Fruit fly (Drosophila melanogaster) whole organism, adult: Measurements from ENCODE around the gene CG31673.

Experiments
- CG11617 ChIP-seq: fragments of 200-800 bp; sonication (Bioruptor generic); optimal IDR thresholded peaks from 2 replicates; lab custom pipeline; 2017; ENCODE audit warnings: mild to moderate bottlenecking, missing biosample characterization, missing genetic modification reagents, missing genetic modification characterization
- CG14711 ChIP-seq: fragments of 200-800 bp; sonication (Bioruptor generic); optimal IDR thresholded peaks from 2 replicates; lab custom pipeline; 2018; ENCODE audit warnings: missing biosample characterization, mild to moderate bottlenecking, missing genetic modification characterization, moderate library complexity
- CG1620 ChIP-seq: fragments of 200-800 bp; sonication (Bioruptor generic); optimal IDR thresholded peaks from 2 replicates; lab custom pipeline; 2016; ENCODE audit warnings: missing biosample characterization, missing genetic modification characterization
- CG5204 ChIP-seq: fragments of 200-800 bp; sonication (Bioruptor generic); optimal IDR thresholded peaks from 2 replicates; lab custom pipeline; 2016; ENCODE audit warnings: missing biosample characterization, missing genetic modification characterization
- CG7045 ChIP-seq: fragments of 200-800 bp; sonication (Bioruptor generic); optimal IDR thresholded peaks from 2 replicates; lab custom pipeline; 2017; ENCODE audit warnings: missing biosample characterization, mild to moderate bottlenecking, missing genetic modification characterization
- CG7101 ChIP-seq: fragments of 200-800 bp; sonication (Bioruptor generic); optimal IDR thresholded peaks from 2 replicates; lab custom pipeline; 2018; ENCODE audit warnings: missing biosample characterization, mild to moderate bottlenecking, missing genetic modification characterization, moderate library complexity
- Crg-1 ChIP-seq: fragments of 200-800 bp; sonication (Bioruptor generic); optimal IDR thresholded peaks from 2 replicates; lab custom pipeline; 2016; ENCODE audit warnings: missing biosample characterization, missing genetic modification characterization
- Mnt ChIP-seq: fragments of 200-800 bp; sonication (Bioruptor generic); optimal IDR thresholded peaks from 2 replicates; lab custom pipeline; 2016; ENCODE audit warnings: missing biosample characterization, mild to moderate bottlenecking, missing genetic modification characterization
- cic ChIP-seq: fragments of 200-800 bp; sonication (Bioruptor generic); optimal IDR thresholded peaks from 2 replicates; lab custom pipeline; 2017; ENCODE audit warnings: missing biosample characterization, mild to moderate bottlenecking, missing genetic modification characterization, moderate library complexity
- cnc ChIP-seq, 2 experiments: fragments of >200 bp; optimal IDR thresholded peaks; 2 replicates each; lab custom pipeline; 2017
- kay ChIP-seq: fragments of 200-800 bp; sonication (Bioruptor generic); peaks from one replicate; lab custom pipeline; 2016; ENCODE audit warnings: missing biosample characterization, missing genetic modification characterization, borderline replicate concordance
- ovo ChIP-seq: fragments of 200-800 bp; sonication (Bioruptor generic); optimal IDR thresholded peaks from 2 replicates; lab custom pipeline; 2016; ENCODE audit warnings: missing biosample characterization, missing genetic modification characterization
- pad ChIP-seq: fragments of 200-800 bp; sonication (Bioruptor generic); optimal IDR thresholded peaks from 3 replicates; lab custom pipeline; 2017; ENCODE audit warnings: missing biosample characterization, missing genetic modification characterization, mild to moderate bottlenecking, moderate library complexity, missing genetic modification reagents
- tj ChIP-seq: fragments of 200-800 bp; sonication (Bioruptor generic); optimal IDR thresholded peaks from 3 replicates; lab custom pipeline; 2017; ENCODE audit warnings: missing biosample characterization, mild to moderate bottlenecking, missing genetic modification characterization, moderate library complexity

DNA sequence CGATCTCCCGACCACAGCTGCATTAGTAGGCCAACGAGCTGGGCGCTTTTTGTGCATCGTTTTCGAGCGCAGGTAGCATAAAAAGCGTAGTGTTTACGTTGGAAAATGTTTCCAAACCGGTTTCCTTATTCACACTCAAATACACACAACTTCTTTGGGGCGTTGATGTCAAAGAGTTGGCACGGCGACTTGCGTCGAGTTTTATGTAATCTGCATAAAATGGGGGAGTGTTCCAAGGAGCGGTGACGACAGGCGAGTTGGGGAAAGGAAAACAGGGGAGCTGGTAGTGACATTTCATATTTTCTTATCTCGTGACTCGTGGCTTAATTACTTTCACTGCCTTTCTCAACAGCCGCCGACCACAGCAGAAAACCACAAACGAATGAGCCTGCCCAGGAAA, 34.8 kb upstream of the CG31673 start:
- TF ChIP-seq kay (GFP tag; lab: Kevin White, UChicago): no peak
- no peak for TF ChIP-seq CG1620
- TF ChIP-seq Crg-1 (GFP tag; lab: Kevin White, UChicago): no peak
- TF ChIP-seq cic (GFP tag; lab: Kevin White, UChicago): no peak
- no peak for TF ChIP-seq CG14711 (tag; lab: Kevin White, UChicago)
- no peak for TF ChIP-seq CG5204 (GFP tag; lab: Kevin White, UChicago)
- no peak for TF ChIP-seq CG11617
- TF ChIP-seq cnc (optimal IDR thresholded peaks at IDR 0.05; lab: Kevin White, UChicago): no peak
- no peak for TF ChIP-seq tj (GFP tag; lab: Kevin White, UChicago)
- no peak for TF ChIP-seq CG7101
- no peak for TF ChIP-seq Mnt
- TF ChIP-seq ovo (GFP tag; lab: Kevin White, UChicago): no peak
- no peak for TF ChIP-seq pad (GFP tag; lab: Kevin White, UChicago)
- no peak for TF ChIP-seq CG7045
